Worm (Caenorhabditis elegans): Measurements from ENCODE around the gene T01G5.7.

DNA sequence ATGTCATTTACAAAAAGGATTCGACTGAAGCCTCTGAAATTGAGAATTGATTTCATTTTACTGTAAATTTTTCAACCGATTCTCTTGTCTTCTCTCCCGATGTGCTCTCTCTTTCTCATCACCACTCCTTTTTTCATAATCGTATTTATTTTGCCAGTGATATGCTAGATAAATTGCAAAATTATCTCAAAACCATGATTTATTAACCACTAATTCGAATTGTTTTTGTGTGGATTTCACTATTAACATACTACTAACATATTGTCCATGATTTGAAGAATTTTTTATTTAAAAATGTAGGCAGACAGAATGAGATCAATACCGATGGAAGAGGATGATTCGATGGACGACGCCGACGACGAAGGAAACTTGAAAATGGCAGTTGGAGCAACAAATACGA is 44.6 kb upstream of the T01G5.7 start, which contains the start of gene C25D7.10:
- TF ChIP-seq ref-1 (GFP tag; conservative IDR thresholded peaks at IDR 0.05) (no peak), med-1 (GFP tag; optimal IDR thresholded peaks at IDR 0.05; ENCODE audit: insufficient read depth) (no peak), tab-1 (GFP tag; IDR thresholded peaks at IDR 0.05) (no peak)
